Worm (Caenorhabditis elegans): ENCODE results near the gene C18B2.2.

DNA sequence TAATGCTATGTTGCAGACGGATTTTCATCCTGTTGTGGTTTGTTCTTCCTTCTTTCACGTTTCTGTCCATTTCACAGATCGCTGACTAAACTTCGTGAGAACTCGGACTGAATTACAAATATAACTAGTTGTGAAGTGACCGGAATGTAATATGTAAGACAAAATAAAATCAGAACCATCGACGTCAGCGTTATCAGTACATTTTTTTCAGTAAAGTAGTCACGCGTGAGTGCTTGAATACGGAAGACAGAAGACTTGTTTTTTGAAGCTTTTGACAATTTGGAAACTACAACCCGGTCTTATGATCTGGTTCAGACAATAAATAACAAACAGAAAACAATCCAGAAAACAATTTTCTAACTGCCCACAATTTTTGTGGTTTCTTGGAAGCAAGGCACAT is 41.4 kb upstream of the C18B2.2 start:
- no peak for TF ChIP-seq Y75B8A.6 (GFP tag; IDR thresholded peaks at IDR 0.05)
- TF ChIP-seq nhr-102 (tag; optimal IDR thresholded peaks at IDR 0.05) = no peak
- TF ChIP-seq aly-2 (tag; optimal IDR thresholded peaks at IDR 0.05) = no peak
- no peak for TF ChIP-seq unc-62 (GFP tag; optimal IDR thresholded peaks at IDR 0.05 in 1 of 2)
- no peak for TF ChIP-seq unc-62 (tag; optimal IDR thresholded peaks at IDR 0.05)
- TF ChIP-seq mxl-3 (GFP tag; optimal IDR thresholded peaks at IDR 0.05) = no peak
- no peak for TF ChIP-seq saeg-2 (GFP tag; IDR thresholded peaks at IDR 0.05)
- TF ChIP-seq lsy-2 (tag; optimal IDR thresholded peaks at IDR 0.05) = no peak

Measured in whole organism, L4 larva.